Fruit fly (Drosophila melanogaster): ENCODE results near the gene Syt12.

- no peak for TF ChIP-seq usp (GFP tag; optimal IDR thresholded peaks at IDR 0.05)
- TF ChIP-seq psq (optimal IDR thresholded peaks at IDR 0.05): no peak
- no peak for TF ChIP-seq Dll (optimal IDR thresholded peaks at IDR 0.05)
- no peak for TF ChIP-seq pan (optimal IDR thresholded peaks at IDR 0.05)
- TF ChIP-seq EcR (GFP tag; optimal IDR thresholded peaks at IDR 0.05): no peak
- no peak for TF ChIP-seq CG8478 (optimal IDR thresholded peaks at IDR 0.05)
These were observed 12.1 kb upstream of the Syt12 start for dm6 chrX:13346998-13347397.
